Fruit fly (Drosophila melanogaster): ENCODE results near the gene Fim.

dm6 chrX:17313346-17313745 is 11.6 kb upstream of the Fim start:
- TF ChIP-seq fd59A (GFP tag; optimal IDR thresholded peaks at IDR 0.05) (no peak), CG6854 (GFP tag; optimal IDR thresholded peaks at IDR 0.05) (no peak), Lpt (GFP tag; optimal IDR thresholded peaks at IDR 0.05) (no peak), lz (GFP tag; optimal IDR thresholded peaks at IDR 0.05) (no peak), CG6276 (GFP tag; optimal IDR thresholded peaks at IDR 0.05) (no peak), spab (GFP tag; optimal IDR thresholded peaks at IDR 0.05) (no peak), Sox15 (GFP tag; optimal IDR thresholded peaks at IDR 0.05) (no peak), Ets21C (GFP tag; optimal IDR thresholded peaks at IDR 0.05) (no peak), pdm3 (GFP tag; optimal IDR thresholded peaks at IDR 0.05) (no peak)

All from whole organism, prepupa.